Worm (Caenorhabditis elegans) whole organism, L2 larva: ENCODE measurements around the gene C18H7.7.

Experiments used
- C34F6.9 ChIP-seq: fragments of 150-350 bp; optimal IDR thresholded peaks from 2 replicates; lab custom pipeline; 2014; ENCODE audit warnings: missing biosample characterization, missing genetic modification characterization
- F13H6.1 ChIP-seq: sonication (generic microtip); optimal IDR thresholded peaks from 2 replicates; lab custom pipeline; 2016; ENCODE audit warnings: missing genetic modification characterization, missing compliant biosample characterization
- R02D3.7 ChIP-seq: fragments of 150-350 bp; optimal IDR thresholded peaks from 2 replicates; lab custom pipeline; 2014; ENCODE audit warnings: missing biosample characterization, missing genetic modification characterization
- Y55F3AM.14 ChIP-seq: fragments of 200-800 bp; sonication (Bioruptor generic); optimal IDR thresholded peaks from 2 replicates; lab custom pipeline; 2018; ENCODE audit warnings: mild to moderate bottlenecking, missing genetic modification characterization, missing compliant biosample characterization
- ZK546.5 ChIP-seq: sonication (generic microtip); optimal IDR thresholded peaks from 2 replicates; lab custom pipeline; 2017; ENCODE audit warnings: missing biosample characterization, missing genetic modification characterization
- aly-2 ChIP-seq: fragments of 150-350 bp; optimal IDR thresholded peaks from 2 replicates; lab custom pipeline; 2014; ENCODE audit warnings: missing biosample characterization, missing genetic modification characterization
- blmp-1 ChIP-seq: sonication (generic microtip); optimal IDR thresholded peaks from 2 replicates; lab custom pipeline; 2017; ENCODE audit warnings: missing genetic modification characterization, mild to moderate bottlenecking, missing compliant biosample characterization, antibody characterized with exemption, moderate library complexity; ENCODE audit not compliant: insufficient read depth
- ceh-16 ChIP-seq: fragments of 150-350 bp; optimal IDR thresholded peaks from 2 replicates; lab custom pipeline; 2014; ENCODE audit warnings: missing biosample characterization, missing genetic modification characterization
- ceh-82 ChIP-seq: fragments of 150-350 bp; optimal IDR thresholded peaks from 2 replicates; lab custom pipeline; 2014; ENCODE audit warnings: missing biosample characterization, missing genetic modification characterization
- crh-2 ChIP-seq: sonication (generic microtip); optimal IDR thresholded peaks from 2 replicates; lab custom pipeline; 2017; ENCODE audit warnings: missing biosample characterization, missing genetic modification characterization
- egl-27 ChIP-seq: sonication (generic microtip); optimal IDR thresholded peaks from 3 replicates; lab custom pipeline; 2017; ENCODE audit warnings: missing biosample characterization, missing genetic modification reagents, missing genetic modification characterization
- fos-1 ChIP-seq: fragments of 150-350 bp; optimal IDR thresholded peaks from 2 replicates; lab custom pipeline; 2014; ENCODE audit warnings: missing biosample characterization, missing genetic modification characterization
- gmeb-1 ChIP-seq: fragments of 150-350 bp; optimal IDR thresholded peaks from 2 replicates; lab custom pipeline; 2014; ENCODE audit warnings: missing biosample characterization, missing genetic modification characterization
- lin-11 ChIP-seq: fragments of 150-350 bp; sonication (generic microtip); optimal IDR thresholded peaks from 2 replicates; lab custom pipeline; 2014; ENCODE audit warnings: missing biosample characterization, missing genetic modification characterization, inconsistent platforms, mixed read lengths
- lin-39 ChIP-seq: fragments of 150-350 bp; optimal IDR thresholded peaks from 2 replicates; lab custom pipeline; 2014; ENCODE audit warnings: missing biosample characterization, missing genetic modification reagents, missing genetic modification characterization
- lsy-2 ChIP-seq, 2 experiments: fragments of 150-350 bp in 1 of 2; sonication (generic microtip) in 1 of 2; optimal IDR thresholded peaks; 2 replicates each; lab custom pipeline; 2014 to 2017; ENCODE audit warnings: missing biosample characterization in 2 of 2, missing genetic modification characterization in 2 of 2
- mbf-1 ChIP-seq: sonication (generic microtip); optimal IDR thresholded peaks from 2 replicates; lab custom pipeline; 2017; ENCODE audit warnings: missing biosample characterization, missing genetic modification characterization
- mdl-1 ChIP-seq, 2 experiments: fragments of 150-350 bp in 1 of 2; sonication (generic microtip) in 1 of 2; optimal IDR thresholded peaks; 2 replicates each; lab custom pipeline; 2017; ENCODE audit warnings: missing biosample characterization in 2 of 2, missing genetic modification characterization in 2 of 2
- nhr-10 ChIP-seq: sonication (generic microtip); optimal IDR thresholded peaks from 2 replicates; lab custom pipeline; 2017; ENCODE audit warnings: missing biosample characterization, missing genetic modification characterization
- nhr-11 ChIP-seq: fragments of 150-350 bp; optimal IDR thresholded peaks from 2 replicates; lab custom pipeline; 2014; ENCODE audit warnings: missing biosample characterization, missing genetic modification characterization
- nhr-12 ChIP-seq: fragments of 150-350 bp; optimal IDR thresholded peaks from 2 replicates; lab custom pipeline; 2014; ENCODE audit warnings: missing biosample characterization, missing genetic modification characterization
- nhr-21 ChIP-seq: fragments of 150-350 bp; optimal IDR thresholded peaks from 2 replicates; lab custom pipeline; 2014; ENCODE audit warnings: missing biosample characterization, missing genetic modification characterization
- nhr-23 ChIP-seq: fragments of 150-350 bp; optimal IDR thresholded peaks from 2 replicates; lab custom pipeline; 2014; ENCODE audit warnings: missing biosample characterization, missing genetic modification reagents, missing genetic modification characterization
- nhr-237 ChIP-seq: fragments of 150-350 bp; optimal IDR thresholded peaks from 2 replicates; lab custom pipeline; 2014; ENCODE audit warnings: missing biosample characterization, missing genetic modification characterization
- nhr-25 ChIP-seq: fragments of 150-350 bp; sonication (generic microtip); optimal IDR thresholded peaks from 3 replicates; lab custom pipeline; 2014; ENCODE audit warnings: missing biosample characterization, missing genetic modification characterization
- nhr-6 ChIP-seq: fragments of 150-350 bp; optimal IDR thresholded peaks from 2 replicates; lab custom pipeline; 2014; ENCODE audit warnings: missing biosample characterization, missing genetic modification characterization
- nhr-77 ChIP-seq: fragments of 150-350 bp; optimal IDR thresholded peaks from 2 replicates; lab custom pipeline; 2014; ENCODE audit warnings: missing biosample characterization, missing genetic modification characterization
- peb-1 ChIP-seq: fragments of 150-350 bp; optimal IDR thresholded peaks from 2 replicates; lab custom pipeline; 2014; ENCODE audit warnings: missing biosample characterization, missing genetic modification characterization
- sem-4 ChIP-seq: fragments of 150-350 bp; optimal IDR thresholded peaks from 2 replicates; lab custom pipeline; 2014; ENCODE audit warnings: missing biosample characterization, missing genetic modification reagents, missing genetic modification characterization
- skn-1 ChIP-seq: sonication (generic microtip); optimal IDR thresholded peaks from 2 replicates; lab custom pipeline; 2017; ENCODE audit warnings: missing biosample characterization, missing genetic modification characterization
- sma-3 ChIP-seq: sonication (generic microtip); optimal IDR thresholded peaks from 2 replicates; lab custom pipeline; 2016; ENCODE audit warnings: missing genetic modification reagents, missing genetic modification characterization, missing compliant biosample characterization
- snpc-4 ChIP-seq: fragments of 150-350 bp; optimal IDR thresholded peaks from 2 replicates; lab custom pipeline; 2014; ENCODE audit warnings: missing biosample characterization, missing genetic modification characterization
- unc-55 ChIP-seq: fragments of 150-350 bp; sonication (generic microtip); optimal IDR thresholded peaks from 3 replicates; lab custom pipeline; 2014; ENCODE audit warnings: missing biosample characterization, missing genetic modification reagents, missing genetic modification characterization
- unc-62 ChIP-seq: fragments of 150-350 bp; optimal IDR thresholded peaks from 2 replicates; lab custom pipeline; 2014; ENCODE audit warnings: missing biosample characterization, missing genetic modification reagents, missing genetic modification characterization
- zag-1 ChIP-seq: fragments of 150-350 bp; optimal IDR thresholded peaks from 2 replicates; lab custom pipeline; 2014; ENCODE audit warnings: missing biosample characterization, missing genetic modification characterization
- ztf-11 ChIP-seq: sonication (generic microtip); optimal IDR thresholded peaks from 2 replicates; lab custom pipeline; 2017; ENCODE audit warnings: missing biosample characterization, missing genetic modification characterization
- ztf-4 ChIP-seq: fragments of 150-350 bp; optimal IDR thresholded peaks from 2 replicates; lab custom pipeline; 2014; ENCODE audit warnings: missing biosample characterization, missing genetic modification characterization

Gene C18H7.7

ce11 chrIV:593029-593428 is 3.2 kb downstream of the C18H7.7 start, which contains the start of gene C18H7.4:
TSS of gene C18H7.4 (plus strand) at chrIV:593329.
- TF ChIP-seq sma-3, result no peak
- TF ChIP-seq aly-2 (tag; lab: Kevin White, UChicago), result no peak
- TF ChIP-seq crh-2 (tag; lab: Kevin White, UChicago), result no peak
- TF ChIP-seq unc-62 (GFP tag; lab: Kevin White, UChicago), result no peak
- no peak for TF ChIP-seq nhr-11
- TF ChIP-seq R02D3.7, result no peak
- no peak for TF ChIP-seq nhr-10 (tag; lab: Kevin White, UChicago)
- no peak for TF ChIP-seq fos-1
- TF ChIP-seq lin-11 (tag; lab: Kevin White, UChicago), result no peak
- no peak for TF ChIP-seq ceh-16
- TF ChIP-seq snpc-4, result no peak
- TF ChIP-seq nhr-23, result no peak
- no peak for TF ChIP-seq egl-27 (tag; lab: Kevin White, UChicago)
- TF ChIP-seq ztf-11 (tag; lab: Kevin White, UChicago), result no peak
- TF ChIP-seq gmeb-1, result no peak

ce11 chrIV:592382-592781 is 3.8 kb downstream of the C18H7.7 start, which contains the start of gene C18H7.6:
TSS of gene C18H7.6 (minus strand) at chrIV:592485.
- TF ChIP-seq snpc-4 (no peak), nhr-6 (tag; lab: Kevin White, UChicago) (no peak), nhr-21 (tag; lab: Kevin White, UChicago) (no peak), peb-1 (tag; lab: Kevin White, UChicago) (no peak), sem-4 (no peak), gmeb-1 (no peak), C34F6.9 (tag; lab: Kevin White, UChicago) (no peak), ZK546.5 (tag; lab: Kevin White, UChicago) (no peak), nhr-237 (tag; lab: Kevin White, UChicago) (no peak)

ce11 chrIV:587729-588128 is 8.5 kb downstream of the C18H7.7 start, which contains the start of gene C18H7.12:
TSS of gene C18H7.12 (minus strand) at chrIV:587829.
- TF ChIP-seq peb-1 (tag; lab: Kevin White, UChicago), result no peak
- TF ChIP-seq, all 48 proteins: peak for 0

- TF ChIP-seq ztf-4 (tag; lab: Kevin White, UChicago), result no peak
- no peak for TF ChIP-seq sem-4
- TF ChIP-seq zag-1, result no peak
- TF ChIP-seq nhr-77 (tag; lab: Kevin White, UChicago), result no peak
- no peak for TF ChIP-seq mbf-1 (tag; lab: Kevin White, UChicago)
- no peak for TF ChIP-seq blmp-1
- no peak for TF ChIP-seq F13H6.1
- no peak for TF ChIP-seq skn-1 (tag; lab: Kevin White, UChicago)
- TF ChIP-seq snpc-4, result no peak
Measured at ce11 chrIV:584039-584438, 12.2 kb downstream of the C18H7.7 start.

ce11 chrIV:582130-582529 is 14.1 kb downstream of the C18H7.7 start, which contains the start of gene F56A11.6:
TSS of gene F56A11.6 (minus strand) at chrIV:582230.
- no peak for TF ChIP-seq skn-1 (tag; lab: Kevin White, UChicago)
- no peak for TF ChIP-seq ceh-82 (tag; lab: Kevin White, UChicago)
- TF ChIP-seq ztf-11 (tag; lab: Kevin White, UChicago), result no peak
- no peak for TF ChIP-seq nhr-12 (tag; lab: Kevin White, UChicago)
- TF ChIP-seq Y55F3AM.14, result no peak
- TF ChIP-seq mbf-1 (tag; lab: Kevin White, UChicago), result no peak
- TF ChIP-seq aly-2 (tag; lab: Kevin White, UChicago), result no peak

- no peak for TF ChIP-seq mdl-1 (tag; optimal IDR thresholded peaks at IDR 0.05; lab: Kevin White, UChicago)
- no peak for TF ChIP-seq zag-1
- TF ChIP-seq unc-55 (GFP tag; lab: Kevin White, UChicago), result no peak
- no peak for TF ChIP-seq peb-1 (tag; lab: Kevin White, UChicago)
- TF ChIP-seq sem-4, result no peak
- no peak for TF ChIP-seq nhr-25 (tag; lab: Kevin White, UChicago)
- no peak for TF ChIP-seq F13H6.1
- no peak for TF ChIP-seq snpc-4
- no peak for TF ChIP-seq ztf-4 (tag; lab: Kevin White, UChicago)
- no peak for TF ChIP-seq nhr-23
- TF ChIP-seq lin-39, result no peak
- TF ChIP-seq egl-27 (tag; lab: Kevin White, UChicago), result no peak
- TF ChIP-seq lsy-2 (tag; optimal IDR thresholded peaks at IDR 0.05; lab: Kevin White, UChicago), result no peak
- TF ChIP-seq sma-3, result no peak
- TF ChIP-seq lin-11 (tag; lab: Kevin White, UChicago), result no peak
- TF ChIP-seq mbf-1 (tag; lab: Kevin White, UChicago), result no peak
- no peak for TF ChIP-seq ceh-82 (tag; lab: Kevin White, UChicago)
Measured at ce11 chrIV:580512-580911, 15.7 kb downstream of the C18H7.7 start.
